Worm (Caenorhabditis elegans) whole organism, L4 larva: ENCODE results near the gene nspg-4.

Experiments
- D1046.2 ChIP-seq: fragments of 200-800 bp; sonication (Bioruptor generic); IDR thresholded peaks from 2 replicates; pipeline ENCODE4 v1.3.6; 2022; ENCODE audit warnings: missing genetic modification characterization, missing compliant biosample characterization
- F37D6.2 ChIP-seq: sonication (generic microtip); optimal IDR thresholded peaks from 2 replicates; lab custom pipeline; 2016; ENCODE audit warnings: mild to moderate bottlenecking, missing genetic modification characterization, missing compliant biosample characterization
- F44E2.7 ChIP-seq: fragments of 200-800 bp; sonication (Bioruptor generic); IDR thresholded peaks from 2 replicates; pipeline ENCODE4 v2.1.2; 2022; ENCODE audit warnings: missing genetic modification characterization, missing compliant biosample characterization
- T20F7.1 ChIP-seq: fragments of 200-800 bp; sonication (Bioruptor generic); optimal IDR thresholded peaks from 2 replicates; lab custom pipeline; 2018; ENCODE audit warnings: mild to moderate bottlenecking, missing genetic modification characterization, missing compliant biosample characterization
- Y105C5A.15 ChIP-seq: fragments of 200-800 bp; sonication (Bioruptor generic); IDR thresholded peaks from 2 replicates; pipeline ENCODE4 v1.3.6; 2022; ENCODE audit warnings: missing genetic modification characterization, missing compliant biosample characterization
- Y48G9A.11 ChIP-seq: fragments of 200-800 bp; sonication (Bioruptor generic); IDR thresholded peaks from 2 replicates; pipeline ENCODE4 v1.3.6; 2022; ENCODE audit warnings: missing genetic modification reagents, missing genetic modification characterization, missing compliant biosample characterization
- Y5F2A.4 ChIP-seq: fragments of 200-800 bp; sonication (Bioruptor generic); optimal IDR thresholded peaks from 2 replicates; lab custom pipeline; 2018; ENCODE audit warnings: mild to moderate bottlenecking, missing genetic modification characterization, missing compliant biosample characterization
- Y75B8A.6 ChIP-seq: fragments of 200-800 bp; sonication (Bioruptor generic); IDR thresholded peaks from 2 replicates; pipeline ENCODE4 v1.3.6; 2022; ENCODE audit warnings: missing genetic modification reagents, missing genetic modification characterization, missing compliant biosample characterization
- ZK546.5 ChIP-seq, 2 experiments: sonication (generic microtip); optimal IDR thresholded peaks; 2 replicates each; lab custom pipeline; 2017; ENCODE audit warnings: missing biosample characterization in 2 of 2, missing genetic modification characterization in 2 of 2
- aly-2 ChIP-seq: sonication (generic microtip); optimal IDR thresholded peaks from 2 replicates; lab custom pipeline; 2018; ENCODE audit warnings: missing biosample characterization, missing genetic modification characterization
- ceh-32 ChIP-seq: sonication (generic microtip); optimal IDR thresholded peaks from 2 replicates; lab custom pipeline; 2016; ENCODE audit warnings: mild to moderate bottlenecking, missing genetic modification characterization, missing compliant biosample characterization; ENCODE audit not compliant: poor library complexity
- ces-1 ChIP-seq: fragments of 150-350 bp; sonication (generic microtip); optimal IDR thresholded peaks from 4 replicates; lab custom pipeline; 2014; ENCODE audit warnings: missing biosample characterization, missing genetic modification reagents, missing genetic modification characterization
- cey-2 ChIP-seq: sonication (generic microtip); optimal IDR thresholded peaks from 3 replicates; lab custom pipeline; 2017; ENCODE audit warnings: missing genetic modification characterization, mild to moderate bottlenecking, missing compliant biosample characterization, antibody characterized with exemption, borderline replicate concordance; ENCODE audit not compliant: insufficient read depth
- daf-16 ChIP-seq, 3 experiments: sonication (generic microtip); optimal IDR thresholded peaks; 2 replicates each; lab custom pipeline; 2016 to 2017; ENCODE audit warnings: missing genetic modification characterization in 3 of 3, missing genetic modification reagents in 3 of 3, mild to moderate bottlenecking in 2 of 3, missing compliant biosample characterization in 2 of 3, missing biosample characterization in 1 of 3, moderate library complexity in 1 of 3
- daf-8 ChIP-seq: fragments of 200-800 bp; sonication (Bioruptor generic); IDR thresholded peaks from 2 replicates; pipeline ENCODE4 v1.3.6; 2022; ENCODE audit warnings: missing genetic modification characterization, missing compliant biosample characterization
- dmd-6 ChIP-seq: fragments of 200-800 bp; sonication (Bioruptor generic); IDR thresholded peaks from 2 replicates; pipeline ENCODE4 v1.3.6; 2022; ENCODE audit warnings: missing genetic modification reagents, missing genetic modification characterization, missing compliant biosample characterization
- dmd-9 ChIP-seq: fragments of 200-800 bp; sonication (Bioruptor generic); IDR thresholded peaks from 2 replicates; pipeline ENCODE4 v1.3.6; 2022; ENCODE audit warnings: missing genetic modification reagents, missing genetic modification characterization, missing compliant biosample characterization
- dpl-1 ChIP-seq: fragments of 150-350 bp; optimal IDR thresholded peaks from 2 replicates; lab custom pipeline; 2014; ENCODE audit warnings: missing biosample characterization, missing genetic modification reagents, missing genetic modification characterization
- duxl-1 ChIP-seq: sonication (generic microtip); optimal IDR thresholded peaks from 2 replicates; lab custom pipeline; 2016; ENCODE audit warnings: mild to moderate bottlenecking, missing genetic modification characterization, moderate library complexity, missing compliant biosample characterization; ENCODE audit not compliant: poor library complexity
- dve-1 ChIP-seq: sonication (generic microtip); optimal IDR thresholded peaks from 2 replicates; lab custom pipeline; 2017; ENCODE audit warnings: antibody characterized with exemption, mild to moderate bottlenecking, missing genetic modification characterization, missing compliant biosample characterization; ENCODE audit not compliant: insufficient read depth
- fkh-10 ChIP-seq: fragments of 150-350 bp; optimal IDR thresholded peaks from 2 replicates; lab custom pipeline; 2014; ENCODE audit warnings: missing biosample characterization, missing genetic modification reagents, missing genetic modification characterization
- hlh-30 ChIP-seq: sonication (generic microtip); optimal IDR thresholded peaks from 2 replicates; lab custom pipeline; 2017; ENCODE audit warnings: antibody characterized with exemption, mild to moderate bottlenecking, missing genetic modification characterization, missing compliant biosample characterization; ENCODE audit not compliant: insufficient read depth
- lir-3 ChIP-seq: sonication (generic microtip); optimal IDR thresholded peaks from 2 replicates; lab custom pipeline; 2016; ENCODE audit warnings: mild to moderate bottlenecking, missing genetic modification characterization, missing compliant biosample characterization
- madf-5 ChIP-seq, 2 experiments: fragments of 200-800 bp; sonication (Bioruptor generic); IDR thresholded peaks; 2 replicates each; pipeline ENCODE4 v1.3.6; 2022; ENCODE audit warnings: missing compliant biosample characterization in 2 of 2, missing genetic modification characterization in 2 of 2
- madf-9 ChIP-seq: fragments of 200-800 bp; sonication (Bioruptor generic); conservative IDR thresholded peaks from 2 replicates; pipeline ENCODE4 v1.3.6; 2022; ENCODE audit warnings: missing genetic modification reagents, missing genetic modification characterization, missing compliant biosample characterization
- mep-1 ChIP-seq: fragments of 150-350 bp; sonication (generic microtip); optimal IDR thresholded peaks from 3 replicates; lab custom pipeline; 2014; ENCODE audit warnings: missing biosample characterization, missing genetic modification characterization
- mxl-2 ChIP-seq: fragments of 200-800 bp; sonication (Bioruptor generic); conservative IDR thresholded peaks from 2 replicates; pipeline ENCODE4 v1.3.6; 2022; ENCODE audit warnings: missing genetic modification reagents, missing genetic modification characterization, missing compliant biosample characterization
- nhr-10 ChIP-seq: fragments of 150-350 bp; optimal IDR thresholded peaks from 2 replicates; lab custom pipeline; 2014; ENCODE audit warnings: missing biosample characterization, missing genetic modification characterization
- nhr-25 ChIP-seq: sonication (generic microtip); optimal IDR thresholded peaks from 2 replicates; lab custom pipeline; 2017; ENCODE audit warnings: missing genetic modification characterization, mild to moderate bottlenecking, missing compliant biosample characterization, antibody characterized with exemption, moderate library complexity, borderline replicate concordance; ENCODE audit not compliant: insufficient read depth
- nhr-48 ChIP-seq: sonication (generic microtip); optimal IDR thresholded peaks from 2 replicates; lab custom pipeline; 2016; ENCODE audit warnings: mild to moderate bottlenecking, missing genetic modification characterization, missing compliant biosample characterization
- nhr-6 ChIP-seq: fragments of 150-350 bp; optimal IDR thresholded peaks from 2 replicates; lab custom pipeline; 2014; ENCODE audit warnings: missing biosample characterization, missing genetic modification characterization
- nhr-76 ChIP-seq: fragments of 150-350 bp; optimal IDR thresholded peaks from 2 replicates; lab custom pipeline; 2014; ENCODE audit warnings: missing biosample characterization, missing genetic modification characterization
- php-3 ChIP-seq: fragments of 200-800 bp; sonication (Bioruptor generic); IDR thresholded peaks from 2 replicates; pipeline ENCODE4 v1.3.6; 2022; ENCODE audit warnings: missing genetic modification reagents, missing genetic modification characterization, missing compliant biosample characterization
- pqm-1 ChIP-seq: sonication (generic microtip); optimal IDR thresholded peaks from 2 replicates; lab custom pipeline; 2017; ENCODE audit warnings: missing biosample characterization, missing genetic modification characterization
- rbr-2 ChIP-seq: sonication (generic microtip); optimal IDR thresholded peaks from 2 replicates; lab custom pipeline; 2016; ENCODE audit warnings: missing genotype, missing genetic modification characterization, missing compliant biosample characterization
- saeg-2 ChIP-seq: fragments of 200-800 bp; sonication (Bioruptor generic); IDR thresholded peaks from 2 replicates; pipeline ENCODE4 v1.3.6; 2022; ENCODE audit warnings: missing genetic modification reagents, missing genetic modification characterization, missing compliant biosample characterization
- set-16 ChIP-seq: fragments of 200-800 bp; sonication (Bioruptor generic); IDR thresholded peaks from 2 replicates; pipeline ENCODE4 v1.3.6; 2022; ENCODE audit warnings: missing genetic modification reagents, missing genetic modification characterization, missing compliant biosample characterization
- skn-1 ChIP-seq: fragments of 150-350 bp; optimal IDR thresholded peaks from 2 replicates; lab custom pipeline; 2014; ENCODE audit warnings: missing biosample characterization, missing genetic modification characterization
- spr-3 ChIP-seq: fragments of 200-800 bp; sonication (Bioruptor generic); optimal IDR thresholded peaks from 2 replicates; lab custom pipeline; 2018; ENCODE audit warnings: mild to moderate bottlenecking, missing genetic modification characterization, missing compliant biosample characterization
- unc-130 ChIP-seq: sonication (generic microtip); optimal IDR thresholded peaks from 2 replicates; lab custom pipeline; 2016; ENCODE audit warnings: missing genetic modification reagents, missing genetic modification characterization, missing compliant biosample characterization
- vab-7 ChIP-seq: fragments of 200-800 bp; sonication (Bioruptor generic); IDR thresholded peaks from 2 replicates; pipeline ENCODE4 v1.3.6; 2022; ENCODE audit warnings: missing genetic modification reagents, missing genetic modification characterization, missing compliant biosample characterization
- zag-1 ChIP-seq: fragments of 150-350 bp; optimal IDR thresholded peaks from 2 replicates; lab custom pipeline; 2014; ENCODE audit warnings: missing biosample characterization, missing genetic modification characterization
- zfp-2 ChIP-seq: sonication (generic microtip); optimal IDR thresholded peaks from 2 replicates; lab custom pipeline; 2016; ENCODE audit warnings: mild to moderate bottlenecking, missing genetic modification characterization, missing compliant biosample characterization
- zip-2 ChIP-seq: fragments of 150-350 bp; optimal IDR thresholded peaks from 2 replicates; lab custom pipeline; 2014; ENCODE audit warnings: missing biosample characterization, missing genetic modification characterization
- ztf-11 ChIP-seq: fragments of 150-350 bp; optimal IDR thresholded peaks from 2 replicates; lab custom pipeline; 2014; ENCODE audit warnings: missing biosample characterization, missing genetic modification characterization
- ztf-7 ChIP-seq: fragments of 150-350 bp; optimal IDR thresholded peaks from 2 replicates; lab custom pipeline; 2014; ENCODE audit warnings: missing biosample characterization, missing genetic modification characterization

The nspg-4 gene

ce11 chrX:3347904-3348441 is 2.2 kb downstream of the nspg-4 start, which contains the start of gene ZK816.3 (continued):
- TF ChIP-seq daf-8 (GFP tag; lab: Robert Waterston, UW) (no peak), set-16 (peak; percentile 27; the same call in 1 of the 2 replicates), zip-2 (tag; lab: Kevin White, UChicago) (no peak), aly-2 (no peak), ZK546.5 (tag; optimal IDR thresholded peaks at IDR 0.05; lab: Kevin White, UChicago) (no peak), dpl-1 (no peak), Y48G9A.11 (no peak), spr-3 (no peak), nhr-25 (no peak), F37D6.2 (tag; lab: Kevin White, UChicago) (no peak)

- TF ChIP-seq hlh-30 (peak; percentile 50), ces-1 (GFP tag; lab: Kevin White, UChicago) (no peak)
These were observed 6.5 kb downstream of the nspg-4 start for ce11 chrX:3343620-3344197.

- TF ChIP-seq pqm-1 (tag; lab: Kevin White, UChicago) (no peak), ztf-11 (tag; lab: Kevin White, UChicago) (no peak), Y105C5A.15 (GFP tag; lab: Robert Waterston, UW) (no peak), duxl-1 (no peak), D1046.2 (GFP tag; lab: Robert Waterston, UW) (no peak), nhr-10 (no peak), rbr-2 (tag; lab: Kevin White, UChicago) (no peak), zfp-2 (no peak), daf-16 (GFP tag; optimal IDR thresholded peaks at IDR 0.05; lab: Kevin White, UChicago) (no peak), daf-16 (tag; optimal IDR thresholded peaks at IDR 0.05; lab: Kevin White, UChicago) (no peak), zip-2 (tag; lab: Kevin White, UChicago) (no peak), ces-1 (GFP tag; lab: Kevin White, UChicago) (no peak), dmd-6 (GFP tag; lab: Robert Waterston, UW) (no peak), F44E2.7 (GFP tag; lab: Robert Waterston, UW) (no peak), mep-1 (tag; lab: Kevin White, UChicago) (no peak), dmd-9 (GFP tag; lab: Robert Waterston, UW) (no peak), T20F7.1 (no peak), Y75B8A.6 (GFP tag; lab: Robert Waterston, UW) (no peak), madf-9 (no peak), nhr-76 (tag; lab: Kevin White, UChicago) (no peak)
These were observed 10.3 kb downstream of the nspg-4 start for ce11 chrX:3339882-3340281.

- no peak for TF ChIP-seq lir-3
- no peak for TF ChIP-seq unc-130 (GFP tag; lab: Kevin White, UChicago)
- TF ChIP-seq dpl-1 = no peak
- TF ChIP-seq ceh-32 = no peak
- no peak for TF ChIP-seq nhr-25
- TF ChIP-seq php-3 = peak; percentile 78
- no peak for TF ChIP-seq cey-2
- no peak for TF ChIP-seq Y5F2A.4
- no peak for TF ChIP-seq F37D6.2 (tag; lab: Kevin White, UChicago)
- peak; percentile 66 for TF ChIP-seq dmd-6 (GFP tag; lab: Robert Waterston, UW)
- TF ChIP-seq saeg-2 = no peak
- TF ChIP-seq zag-1 = no peak
- TF ChIP-seq duxl-1 = no peak
- no peak for TF ChIP-seq skn-1 (tag; lab: Kevin White, UChicago)
- no peak for TF ChIP-seq mxl-2 (GFP tag; lab: Robert Waterston, UW)
- no peak for TF ChIP-seq nhr-6 (tag; lab: Kevin White, UChicago)
- TF ChIP-seq fkh-10 = no peak
- TF ChIP-seq vab-7 (GFP tag; lab: Robert Waterston, UW) = no peak
- peak; percentile 17 for TF ChIP-seq nhr-48 (tag; lab: Kevin White, UChicago)
- no peak for TF ChIP-seq madf-5 (GFP tag; IDR thresholded peaks at IDR 0.05; lab: Robert Waterston, UW)
- peak; percentile 61 for TF ChIP-seq dve-1 (tag; lab: Kevin White, UChicago)
- TF ChIP-seq ztf-7 = no peak
These were observed 16.1 kb downstream of the nspg-4 start for ce11 chrX:3334115-3334514.
